Worm (Caenorhabditis elegans) whole organism, L4 larva: Measurements from ENCODE around the gene C12D12.1.

Source experiments
- D1046.2 ChIP-seq: fragments of 200-800 bp; sonication (Bioruptor generic); IDR thresholded peaks from 2 replicates; pipeline ENCODE4 v1.3.6; 2022; ENCODE audit warnings: missing genetic modification characterization, missing compliant biosample characterization
- F10B5.3 ChIP-seq: sonication (generic microtip); optimal IDR thresholded peaks from 2 replicates; lab custom pipeline; 2016; ENCODE audit warnings: mild to moderate bottlenecking, missing genetic modification characterization, missing compliant biosample characterization
- F37D6.2 ChIP-seq: sonication (generic microtip); optimal IDR thresholded peaks from 2 replicates; lab custom pipeline; 2016; ENCODE audit warnings: mild to moderate bottlenecking, missing genetic modification characterization, missing compliant biosample characterization
- R02D3.7 ChIP-seq: fragments of 150-350 bp; sonication (generic microtip); optimal IDR thresholded peaks from 3 replicates; lab custom pipeline; 2014; ENCODE audit warnings: missing biosample characterization, missing genetic modification characterization
- T26A8.4 ChIP-seq: fragments of 200-800 bp; sonication (Bioruptor generic); IDR thresholded peaks from 2 replicates; pipeline ENCODE4 v1.3.6; 2022; ENCODE audit warnings: missing genetic modification characterization, missing compliant biosample characterization
- Y105C5A.15 ChIP-seq: fragments of 200-800 bp; sonication (Bioruptor generic); IDR thresholded peaks from 2 replicates; pipeline ENCODE4 v1.3.6; 2022; ENCODE audit warnings: missing genetic modification characterization, missing compliant biosample characterization
- Y48G9A.11 ChIP-seq: fragments of 200-800 bp; sonication (Bioruptor generic); IDR thresholded peaks from 2 replicates; pipeline ENCODE4 v1.3.6; 2022; ENCODE audit warnings: missing genetic modification reagents, missing genetic modification characterization, missing compliant biosample characterization
- Y75B8A.6 ChIP-seq: fragments of 200-800 bp; sonication (Bioruptor generic); IDR thresholded peaks from 2 replicates; pipeline ENCODE4 v1.3.6; 2022; ENCODE audit warnings: missing genetic modification reagents, missing genetic modification characterization, missing compliant biosample characterization
- ZK337.2 ChIP-seq: fragments of 200-800 bp; sonication (Bioruptor generic); IDR thresholded peaks from 2 replicates; pipeline ENCODE4 v1.3.6; 2022; ENCODE audit warnings: missing genetic modification reagents, missing genetic modification characterization, missing compliant biosample characterization
- ZK546.5 ChIP-seq, 2 experiments: sonication (generic microtip); optimal IDR thresholded peaks; 2 replicates each; lab custom pipeline; 2017; ENCODE audit warnings: missing biosample characterization in 2 of 2, missing genetic modification characterization in 2 of 2
- aha-1 ChIP-seq: fragments of 150-350 bp; peaks from one replicate; lab custom pipeline; 2014; ENCODE audit warnings: missing biosample characterization, missing genetic modification characterization
- ama-1 ChIP-seq: fragments of 150-350 bp; optimal IDR thresholded peaks from 2 replicates; lab custom pipeline; 2014; ENCODE audit warnings: inconsistent platforms, mixed read lengths
- ceh-20 ChIP-seq: fragments of 200-800 bp; sonication (Bioruptor generic); IDR thresholded peaks from 2 replicates; pipeline ENCODE4 v1.3.6; 2022; ENCODE audit warnings: missing genetic modification reagents, missing genetic modification characterization, missing compliant biosample characterization
- ctbp-1 ChIP-seq: fragments of 200-800 bp; sonication (Bioruptor generic); IDR thresholded peaks from 2 replicates; pipeline ENCODE4 v1.3.6; 2022; ENCODE audit warnings: missing genetic modification reagents, missing genetic modification characterization, missing compliant biosample characterization
- daf-16 ChIP-seq, 3 experiments: sonication (generic microtip); optimal IDR thresholded peaks; 2 replicates each; lab custom pipeline; 2016 to 2017; ENCODE audit warnings: missing genetic modification characterization in 3 of 3, missing genetic modification reagents in 3 of 3, mild to moderate bottlenecking in 2 of 3, missing compliant biosample characterization in 2 of 3, missing biosample characterization in 1 of 3, moderate library complexity in 1 of 3
- dmd-6 ChIP-seq: fragments of 200-800 bp; sonication (Bioruptor generic); IDR thresholded peaks from 2 replicates; pipeline ENCODE4 v1.3.6; 2022; ENCODE audit warnings: missing genetic modification reagents, missing genetic modification characterization, missing compliant biosample characterization
- dpl-1 ChIP-seq: fragments of 150-350 bp; optimal IDR thresholded peaks from 2 replicates; lab custom pipeline; 2014; ENCODE audit warnings: missing biosample characterization, missing genetic modification reagents, missing genetic modification characterization
- fos-1 ChIP-seq: fragments of 150-350 bp; optimal IDR thresholded peaks from 2 replicates; lab custom pipeline; 2014; ENCODE audit warnings: missing biosample characterization, missing genetic modification characterization
- hlh-11 ChIP-seq: fragments of 200-800 bp; sonication (Bioruptor generic); optimal IDR thresholded peaks from 2 replicates; lab custom pipeline; 2018; ENCODE audit warnings: mild to moderate bottlenecking, missing genetic modification characterization, missing compliant biosample characterization
- hmg-1.1 ChIP-seq: fragments of 200-800 bp; sonication (Bioruptor generic); IDR thresholded peaks from 2 replicates; pipeline ENCODE4 v1.3.6; 2022; ENCODE audit warnings: missing genetic modification reagents, missing genetic modification characterization, missing compliant biosample characterization
- lim-7 ChIP-seq: fragments of 200-800 bp; sonication (Bioruptor generic); IDR thresholded peaks from 2 replicates; pipeline ENCODE4 v1.3.6; 2022; ENCODE audit warnings: missing genetic modification characterization, missing compliant biosample characterization
- lin-1 ChIP-seq: fragments of 200-800 bp; sonication (Bioruptor generic); IDR thresholded peaks from 2 replicates; pipeline ENCODE4 v1.3.6; 2022; ENCODE audit warnings: missing genetic modification reagents, missing genetic modification characterization, missing compliant biosample characterization
- lin-15B ChIP-seq: fragments of 150-350 bp; sonication (generic microtip); optimal IDR thresholded peaks from 3 replicates; lab custom pipeline; 2014; ENCODE audit warnings: missing biosample characterization, missing genetic modification characterization
- lin-39 ChIP-seq: fragments of 150-350 bp; optimal IDR thresholded peaks from 2 replicates; lab custom pipeline; 2014; ENCODE audit warnings: missing biosample characterization, missing genetic modification reagents, missing genetic modification characterization
- lir-3 ChIP-seq: sonication (generic microtip); optimal IDR thresholded peaks from 2 replicates; lab custom pipeline; 2016; ENCODE audit warnings: mild to moderate bottlenecking, missing genetic modification characterization, missing compliant biosample characterization
- mep-1 ChIP-seq: fragments of 150-350 bp; sonication (generic microtip); optimal IDR thresholded peaks from 3 replicates; lab custom pipeline; 2014; ENCODE audit warnings: missing biosample characterization, missing genetic modification characterization
- nhr-11 ChIP-seq: fragments of 150-350 bp; optimal IDR thresholded peaks from 2 replicates; lab custom pipeline; 2014; ENCODE audit warnings: missing biosample characterization, missing genetic modification characterization
- nhr-25 ChIP-seq: sonication (generic microtip); optimal IDR thresholded peaks from 2 replicates; lab custom pipeline; 2017; ENCODE audit warnings: missing genetic modification characterization, mild to moderate bottlenecking, missing compliant biosample characterization, antibody characterized with exemption, moderate library complexity, borderline replicate concordance; ENCODE audit not compliant: insufficient read depth
- nhr-41 ChIP-seq: fragments of 200-800 bp; sonication (Bioruptor generic); IDR thresholded peaks from 2 replicates; pipeline ENCODE4 v1.3.6; 2022; ENCODE audit warnings: missing genetic modification reagents, missing genetic modification characterization, missing compliant biosample characterization
- nhr-6 ChIP-seq: fragments of 150-350 bp; optimal IDR thresholded peaks from 2 replicates; lab custom pipeline; 2014; ENCODE audit warnings: missing biosample characterization, missing genetic modification characterization
- nhr-76 ChIP-seq: fragments of 150-350 bp; optimal IDR thresholded peaks from 2 replicates; lab custom pipeline; 2014; ENCODE audit warnings: missing biosample characterization, missing genetic modification characterization
- pqm-1 ChIP-seq: sonication (generic microtip); optimal IDR thresholded peaks from 2 replicates; lab custom pipeline; 2017; ENCODE audit warnings: missing biosample characterization, missing genetic modification characterization
- set-16 ChIP-seq: fragments of 200-800 bp; sonication (Bioruptor generic); IDR thresholded peaks from 2 replicates; pipeline ENCODE4 v1.3.6; 2022; ENCODE audit warnings: missing genetic modification reagents, missing genetic modification characterization, missing compliant biosample characterization
- skn-1 ChIP-seq: fragments of 150-350 bp; optimal IDR thresholded peaks from 2 replicates; lab custom pipeline; 2014; ENCODE audit warnings: missing biosample characterization, missing genetic modification characterization
- tag-97 ChIP-seq: fragments of 200-800 bp; sonication (Bioruptor generic); IDR thresholded peaks from 2 replicates; pipeline ENCODE4 v1.3.6; 2022; ENCODE audit warnings: missing genetic modification characterization, missing compliant biosample characterization
- unc-130 ChIP-seq: sonication (generic microtip); optimal IDR thresholded peaks from 2 replicates; lab custom pipeline; 2016; ENCODE audit warnings: missing genetic modification reagents, missing genetic modification characterization, missing compliant biosample characterization
- unc-62 ChIP-seq, 3 experiments: fragments of 150-350 bp in 1 of 3; sonication (generic microtip); optimal IDR thresholded peaks in 2 of 3; peaks in 1 of 3; 1 replicate in 1 of 3; 2 replicates in 2 of 3; lab custom pipeline; 2014 to 2017; ENCODE audit warnings: missing biosample characterization in 3 of 3, missing genetic modification characterization in 3 of 3, missing genetic modification reagents in 3 of 3, missing genotype in 1 of 3
- zfp-2 ChIP-seq: sonication (generic microtip); optimal IDR thresholded peaks from 2 replicates; lab custom pipeline; 2016; ENCODE audit warnings: mild to moderate bottlenecking, missing genetic modification characterization, missing compliant biosample characterization

Gene C12D12.1

ce11 chrX:3498953-3499352 is at the start of gene C12D12.1:
TSS of gene C12D12.1 (plus strand) at chrX:3499253.
- TF ChIP-seq R02D3.7 (tag; lab: Kevin White, UChicago) (no peak), D1046.2 (GFP tag; lab: Robert Waterston, UW) (no peak), T26A8.4 (no peak), nhr-6 (tag; lab: Kevin White, UChicago) (no peak), lin-1 (no peak), zfp-2 (tag; lab: Kevin White, UChicago) (no peak), skn-1 (tag; lab: Kevin White, UChicago) (no peak), ama-1 (lab: Kevin White, UChicago) (no peak), dmd-6 (no peak), set-16 (GFP tag; lab: Robert Waterston, UW) (no peak), pqm-1 (tag; lab: Kevin White, UChicago) (peak; percentile 36), dpl-1 (GFP tag; lab: Kevin White, UChicago) (no peak), daf-16 (GFP tag; optimal IDR thresholded peaks at IDR 0.05; lab: Kevin White, UChicago) (no peak), daf-16 (tag; optimal IDR thresholded peaks at IDR 0.05; lab: Kevin White, UChicago) (peak; percentile 20), unc-130 (GFP tag; lab: Kevin White, UChicago) (no peak), hlh-11 (tag; lab: Kevin White, UChicago) (no peak), lin-39 (tag; lab: Kevin White, UChicago) (no peak), ZK546.5 (tag; optimal IDR thresholded peaks at IDR 0.05; lab: Kevin White, UChicago) (no peak), F37D6.2 (no peak), ZK337.2 (GFP tag; lab: Robert Waterston, UW) (no peak), mep-1 (tag; lab: Kevin White, UChicago) (no peak), fos-1 (tag; lab: Kevin White, UChicago) (no peak), nhr-41 (GFP tag; lab: Robert Waterston, UW) (no peak), aha-1 (tag; lab: Kevin White, UChicago) (peak; percentile 41), lin-15B (tag; lab: Kevin White, UChicago) (no peak)

- TF ChIP-seq ama-1 (lab: Kevin White, UChicago) (no peak), F10B5.3 (tag; lab: Kevin White, UChicago) (no peak), tag-97 (GFP tag; lab: Robert Waterston, UW) (no peak), Y48G9A.11 (no peak), unc-62 (GFP tag; optimal IDR thresholded peaks at IDR 0.05 in 1 of 2; lab: Kevin White, UChicago) (peak in 1 of 2 experiments; percentile 15), unc-62 (tag; optimal IDR thresholded peaks at IDR 0.05; lab: Kevin White, UChicago) (no peak), Y75B8A.6 (GFP tag; lab: Robert Waterston, UW) (no peak), hmg-1.1 (GFP tag; lab: Robert Waterston, UW) (no peak), lir-3 (tag; lab: Kevin White, UChicago) (no peak)
Observed at ce11 chrX:3451122-3451521, 47.9 kb upstream of the C12D12.1 start, which contains the start of gene ZK813.5. TSS of gene ZK813.5 (minus strand) at chrX:3451222.

- TF ChIP-seq nhr-76 (tag; lab: Kevin White, UChicago) (no peak), Y105C5A.15 (GFP tag; lab: Robert Waterston, UW) (no peak), lim-7 (GFP tag; lab: Robert Waterston, UW) (no peak), unc-62 (GFP tag; optimal IDR thresholded peaks at IDR 0.05 in 1 of 2; lab: Kevin White, UChicago) (peak in 1 of 2 experiments; percentile 90), unc-62 (tag; optimal IDR thresholded peaks at IDR 0.05; lab: Kevin White, UChicago) (no peak), nhr-6 (tag; lab: Kevin White, UChicago) (no peak)
Observed at ce11 chrX:3453870-3454269, 45.2 kb upstream of the C12D12.1 start.

- TF ChIP-seq nhr-25 (tag; lab: Kevin White, UChicago) (no peak), ceh-20 (peak; percentile 83; the same call in 1 of the 2 replicates), hlh-11 (tag; lab: Kevin White, UChicago) (peak; percentile 38), daf-16 (GFP tag; optimal IDR thresholded peaks at IDR 0.05; lab: Kevin White, UChicago) (peak in 1 of 2 experiments; percentile 66), daf-16 (tag; optimal IDR thresholded peaks at IDR 0.05; lab: Kevin White, UChicago) (no peak), lin-39 (tag; lab: Kevin White, UChicago) (peak; percentile 77), ctbp-1 (no peak), nhr-11 (tag; lab: Kevin White, UChicago) (peak; percentile 61), hmg-1.1 (GFP tag; lab: Robert Waterston, UW) (0 out of 2 replicates have a peak, but pooled peaks have one; percentile 20)
Observed at ce11 chrX:3455561-3455960, 43.5 kb upstream of the C12D12.1 start.
